Worm (Caenorhabditis elegans): ENCODE measurements around the gene C55A6.12.

DNA sequence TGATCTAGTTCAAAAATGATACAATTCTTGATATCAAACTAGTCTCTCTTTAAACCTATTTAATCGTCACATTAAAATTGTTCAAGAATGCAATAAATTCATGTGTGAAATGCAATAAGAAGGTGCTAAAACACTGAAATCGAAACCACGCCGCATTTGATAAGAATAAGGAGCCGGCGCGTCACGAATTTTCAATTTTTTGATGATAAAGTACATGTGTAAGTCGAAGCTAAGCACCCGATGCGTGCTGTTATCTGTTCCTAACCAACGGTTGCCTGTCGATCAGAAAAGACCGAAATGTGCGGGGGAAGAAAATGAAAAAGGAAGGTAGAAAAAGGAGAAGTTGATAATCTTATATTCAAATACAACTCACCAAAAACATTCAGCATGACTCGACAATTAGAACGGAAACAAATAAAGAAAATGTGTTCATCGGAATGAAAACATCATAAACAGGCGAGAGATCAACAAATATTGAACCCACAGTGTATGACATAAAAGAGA lies 32.7 kb downstream of the C55A6.12 start, which contains the start of gene aat-6:
- TF ChIP-seq pha-4 (tag; optimal IDR thresholded peaks at IDR 0.05) (no peak), nfya-1 (tag; optimal IDR thresholded peaks at IDR 0.05) (no peak), dmd-4 (tag; optimal IDR thresholded peaks at IDR 0.05; ENCODE audit: borderline replicate concordance) (no peak), pqm-1 (tag; optimal IDR thresholded peaks at IDR 0.05) (no peak), ref-2 (tag; optimal IDR thresholded peaks at IDR 0.05) (no peak), nhr-11 (tag; optimal IDR thresholded peaks at IDR 0.05) (no peak), unc-55 (GFP tag; optimal IDR thresholded peaks at IDR 0.05) (no peak), K02D7.2 (tag; optimal IDR thresholded peaks at IDR 0.05) (no peak)
